Worm (Caenorhabditis elegans) whole organism, early embryonic: ENCODE measurements around the gene osta-1.

Source experiments
- F13C5.2 ChIP-seq: sonication (generic microtip); optimal IDR thresholded peaks from 2 replicates; lab custom pipeline; 2017; ENCODE audit warnings: mild to moderate bottlenecking, missing genetic modification characterization, inconsistent platforms, missing compliant biosample characterization
- aly-1 ChIP-seq: sonication (generic microtip); optimal IDR thresholded peaks from 2 replicates; lab custom pipeline; 2016; ENCODE audit warnings: missing genetic modification characterization, missing compliant biosample characterization
- flt-1 ChIP-seq: fragments of 200-800 bp; sonication (Bioruptor generic); IDR thresholded peaks from 2 replicates; pipeline ENCODE4 v1.3.6; 2022; ENCODE audit warnings: missing genetic modification characterization, missing compliant biosample characterization
- tbx-11 ChIP-seq: fragments of 200-800 bp; sonication (Bioruptor generic); IDR thresholded peaks from 2 replicates; pipeline ENCODE4 v1.3.6; 2022; ENCODE audit warnings: missing genetic modification characterization, missing compliant biosample characterization

ce11 chrII:55204-55603 is 48.7 kb downstream of the osta-1 start, which contains the start of gene tre-5:
- TF ChIP-seq flt-1 (no peak), tbx-11 (GFP tag; lab: Robert Waterston, UW) (no peak), aly-1 (tag; lab: Kevin White, UChicago) (no peak), F13C5.2 (tag; lab: Kevin White, UChicago) (no peak)
